Worm (Caenorhabditis elegans): ENCODE results near the gene scl-7.
A peak's percentile ranks its signal among the peaks of the same experiment; 100 is the strongest.

scl-7 gene

ce11 chrIV:13029674-13030466 is 40.4 kb upstream of the scl-7 start (continued):
- no peak for TF ChIP-seq zag-1 (tag; optimal IDR thresholded peaks at IDR 0.05)
- TF ChIP-seq lin-35 (GFP tag; optimal IDR thresholded peaks at IDR 0.05), result peak; percentile 17 to 19
- no peak for TF ChIP-seq tlp-1 (tag; optimal IDR thresholded peaks at IDR 0.05)
- no peak for TF ChIP-seq egl-27 (tag; optimal IDR thresholded peaks at IDR 0.05)
- no peak for TF ChIP-seq nhr-11 (tag; optimal IDR thresholded peaks at IDR 0.05)
- no peak for TF ChIP-seq C04F5.9 (tag; optimal IDR thresholded peaks at IDR 0.05)
- TF ChIP-seq egl-13 (tag; optimal IDR thresholded peaks at IDR 0.05), result no peak
- no peak for TF ChIP-seq nhr-84 (tag; optimal IDR thresholded peaks at IDR 0.05)
- TF ChIP-seq elt-3 (tag; optimal IDR thresholded peaks at IDR 0.05), result peak in 1 of 6 experiments; percentile 11
- TF ChIP-seq nhr-71 (tag; optimal IDR thresholded peaks at IDR 0.05), result no peak
- TF ChIP-seq sptf-1 (tag; optimal IDR thresholded peaks at IDR 0.05), result no peak
- no peak for TF ChIP-seq efl-3 (GFP tag; optimal IDR thresholded peaks at IDR 0.05)
- TF ChIP-seq C34B4.2 (tag; optimal IDR thresholded peaks at IDR 0.05), result no peak
- TF ChIP-seq nhr-90 (tag; optimal IDR thresholded peaks at IDR 0.05; ENCODE audit: poor library complexity), result no peak
- no peak for TF ChIP-seq fkh-10 (GFP tag; optimal IDR thresholded peaks at IDR 0.05)
- TF ChIP-seq lin-15B (tag; optimal IDR thresholded peaks at IDR 0.05), result no peak
- TF ChIP-seq mep-1 (tag; optimal IDR thresholded peaks at IDR 0.05), result peak; percentile 32
- no peak for TF ChIP-seq jun-1 (tag; optimal IDR thresholded peaks at IDR 0.05)
- TF ChIP-seq unc-98 (GFP tag; IDR thresholded peaks at IDR 0.05), result no peak
- TF ChIP-seq dpl-1 (GFP tag; optimal IDR thresholded peaks at IDR 0.05), result no peak

- TF ChIP-seq nhr-28 (tag; optimal IDR thresholded peaks at IDR 0.05) (no peak), jun-1 (tag; optimal IDR thresholded peaks at IDR 0.05) (no peak), efl-1 (optimal IDR thresholded peaks at IDR 0.05) (no peak), efl-1 (GFP tag; optimal IDR thresholded peaks at IDR 0.05 in 1 of 2) (peak in 1 of 2 experiments; percentile 55), C34B4.2 (tag; optimal IDR thresholded peaks at IDR 0.05) (no peak)
These were observed 39.6 kb upstream of the scl-7 start for ce11 chrIV:13030467-13031299.

ce11 chrIV:13032153-13032552 is 38.1 kb upstream of the scl-7 start:
- TF ChIP-seq mep-1 (tag; optimal IDR thresholded peaks at IDR 0.05) (no peak), xbp-1 (tag; optimal IDR thresholded peaks at IDR 0.05) (no peak), swsn-7 (tag; optimal IDR thresholded peaks at IDR 0.05) (no peak), zag-1 (tag; optimal IDR thresholded peaks at IDR 0.05) (no peak), rnt-1 (tag; optimal IDR thresholded peaks at IDR 0.05) (no peak), dsc-1 (tag; optimal IDR thresholded peaks at IDR 0.05) (no peak), ceh-63 (GFP tag; optimal IDR thresholded peaks at IDR 0.05) (no peak), nhr-11 (tag; optimal IDR thresholded peaks at IDR 0.05) (no peak), elt-2 (tag; optimal IDR thresholded peaks at IDR 0.05) (peak; percentile 8), ceh-82 (tag; optimal IDR thresholded peaks at IDR 0.05) (no peak), mdl-1 (tag; optimal IDR thresholded peaks at IDR 0.05) (no peak), nhr-12 (tag; optimal IDR thresholded peaks at IDR 0.05) (no peak), pax-3 (tag; optimal IDR thresholded peaks at IDR 0.05) (no peak), snu-23 (GFP tag; optimal IDR thresholded peaks at IDR 0.05) (no peak), lin-14 (GFP tag; optimal IDR thresholded peaks at IDR 0.05) (no peak), ama-1 (optimal IDR thresholded peaks at IDR 0.05) (no peak), unc-30 (tag; optimal IDR thresholded peaks at IDR 0.05) (no peak), tlp-1 (tag; optimal IDR thresholded peaks at IDR 0.05) (no peak), hpl-2 (GFP tag; optimal IDR thresholded peaks at IDR 0.05) (no peak), unc-62 (GFP tag; optimal IDR thresholded peaks at IDR 0.05) (no peak), unc-86 (tag; optimal IDR thresholded peaks at IDR 0.05) (no peak), efl-1 (optimal IDR thresholded peaks at IDR 0.05) (no peak), efl-1 (GFP tag; optimal IDR thresholded peaks at IDR 0.05 in 1 of 2) (peak in 1 of 2 experiments; percentile 77), nhr-76 (tag; optimal IDR thresholded peaks at IDR 0.05) (no peak), lin-35 (GFP tag; optimal IDR thresholded peaks at IDR 0.05) (peak in 1 of 2 experiments; percentile 24)

All from whole organism, L1 larva.